Worm (Caenorhabditis elegans): ENCODE measurements around the gene nlp-78.

DNA sequence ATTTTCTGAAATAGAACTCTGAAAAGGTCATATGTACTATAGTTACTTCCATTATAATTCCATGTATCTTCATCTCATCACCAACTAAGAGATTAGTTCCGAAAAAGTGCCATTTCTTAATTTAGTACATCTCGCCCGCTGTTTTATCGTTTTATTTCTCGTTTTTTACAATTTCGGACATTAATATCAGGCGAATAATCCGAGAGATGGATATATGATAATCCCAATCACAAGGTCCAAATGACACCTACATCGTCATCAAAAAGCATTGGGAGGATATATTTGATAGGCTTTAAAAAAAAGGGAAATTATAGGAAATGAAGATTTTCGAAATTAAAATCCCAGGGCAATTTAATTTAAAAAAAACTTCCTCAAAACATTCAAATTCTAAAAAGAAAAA, 15.6 kb upstream of the nlp-78 start:
- no peak for TF ChIP-seq fkh-10 (GFP tag; optimal IDR thresholded peaks at IDR 0.05)
- no peak for TF ChIP-seq unc-62 (GFP tag; optimal IDR thresholded peaks at IDR 0.05)
- TF ChIP-seq pha-4 (tag; optimal IDR thresholded peaks at IDR 0.05), result no peak
- TF ChIP-seq egl-27 (tag; optimal IDR thresholded peaks at IDR 0.05), result no peak
